Fruit fly (Drosophila melanogaster) whole organism, embryonic: ENCODE results near the gene neb.

ENCODE experiments used
- Atf3 ChIP-seq: fragments of 200-800 bp; sonication (Bioruptor generic); optimal IDR thresholded peaks from 3 replicates; lab custom pipeline; 2016; ENCODE audit warnings: missing biosample characterization, missing genetic modification characterization
- Bteb2 ChIP-seq: fragments of 200-800 bp; sonication (Bioruptor generic); optimal IDR thresholded peaks from 2 replicates; lab custom pipeline; 2016; ENCODE audit warnings: missing biosample characterization, missing genetic modification characterization
- CG10543 ChIP-seq: fragments of 200-800 bp; sonication (Bioruptor generic); optimal IDR thresholded peaks from 3 replicates; lab custom pipeline; 2017; ENCODE audit warnings: missing biosample characterization, mild to moderate bottlenecking, missing genetic modification characterization, moderate library complexity
- CG12659 ChIP-seq: fragments of 200-800 bp; sonication (Bioruptor generic); optimal IDR thresholded peaks from 3 replicates; lab custom pipeline; 2017; ENCODE audit warnings: mild to moderate bottlenecking, missing biosample characterization, missing genetic modification reagents, missing genetic modification characterization
- CG12769 ChIP-seq: fragments of 200-800 bp; sonication (Bioruptor generic); optimal IDR thresholded peaks from 2 replicates; lab custom pipeline; 2019; ENCODE audit warnings: missing biosample characterization, mild to moderate bottlenecking, missing genetic modification characterization, moderate library complexity
- CG16815 ChIP-seq: fragments of 200-800 bp; sonication (Bioruptor generic); optimal IDR thresholded peaks from 3 replicates; lab custom pipeline; 2017; ENCODE audit warnings: missing biosample characterization, mild to moderate bottlenecking, missing genetic modification characterization
- CG17802 ChIP-seq: fragments of 200-800 bp; sonication (Bioruptor generic); optimal IDR thresholded peaks from 2 replicates; lab custom pipeline; 2018; ENCODE audit warnings: missing biosample characterization, mild to moderate bottlenecking, missing genetic modification characterization, moderate library complexity
- CG18599 ChIP-seq: fragments of 200-800 bp; sonication (Bioruptor generic); optimal IDR thresholded peaks from 3 replicates; lab custom pipeline; 2017; ENCODE audit warnings: missing biosample characterization, missing genetic modification characterization, mild to moderate bottlenecking, moderate library complexity, missing genetic modification reagents
- CG2202 ChIP-seq: fragments of 200-800 bp; sonication (Bioruptor generic); optimal IDR thresholded peaks from 2 replicates; lab custom pipeline; 2018; ENCODE audit warnings: missing biosample characterization, mild to moderate bottlenecking, missing genetic modification characterization
- CG30403 ChIP-seq: fragments of 200-800 bp; sonication (Bioruptor generic); optimal IDR thresholded peaks from 3 replicates; lab custom pipeline; 2016; ENCODE audit warnings: missing biosample characterization, missing genetic modification characterization
- CG3065 ChIP-seq: fragments of 200-800 bp; sonication (Bioruptor generic); optimal IDR thresholded peaks from 2 replicates; lab custom pipeline; 2016; ENCODE audit warnings: missing biosample characterization, missing genetic modification characterization
- CG31441 ChIP-seq: fragments of 200-800 bp; sonication (Bioruptor generic); IDR thresholded peaks from 2 replicates; pipeline ENCODE4 v1.3.6; 2022; ENCODE audit warnings: missing biosample characterization, missing genetic modification characterization
- CG3726 ChIP-seq: fragments of 200-800 bp; sonication (Bioruptor generic); IDR thresholded peaks from 3 replicates; pipeline ENCODE4, ENCODE4 v1.3.6; 2022; ENCODE audit warnings: missing biosample characterization, missing genetic modification characterization
- CG3838 ChIP-seq: fragments of 200-800 bp; sonication (Bioruptor generic); optimal IDR thresholded peaks from 3 replicates; lab custom pipeline; 2016; ENCODE audit warnings: missing biosample characterization, missing genetic modification characterization
- CG4282 ChIP-seq: fragments of 200-800 bp; sonication (Bioruptor generic); optimal IDR thresholded peaks from 2 replicates; lab custom pipeline; 2016; ENCODE audit warnings: missing biosample characterization, missing genetic modification characterization
- CG43689 ChIP-seq: fragments of 200-800 bp; sonication (Bioruptor generic); IDR thresholded peaks from 2 replicates; pipeline ENCODE4 v1.3.6; 2022; ENCODE audit warnings: missing biosample characterization, missing genetic modification characterization
- CG4730 ChIP-seq: fragments of 200-800 bp; sonication (Bioruptor generic); IDR thresholded peaks from 2 replicates; pipeline ENCODE4 v1.3.6; 2022; ENCODE audit warnings: missing biosample characterization, missing genetic modification characterization
- CG7928 ChIP-seq: fragments of 200-800 bp; sonication (Bioruptor generic); optimal IDR thresholded peaks from 2 replicates; lab custom pipeline; 2017; ENCODE audit warnings: missing biosample characterization, mild to moderate bottlenecking, missing genetic modification characterization
- CG7963 ChIP-seq: fragments of 200-800 bp; sonication (Bioruptor generic); IDR thresholded peaks from 3 replicates; pipeline ENCODE4 v1.3.6; 2022; ENCODE audit warnings: missing biosample characterization, missing genetic modification characterization; ENCODE audit not compliant: partially characterized antibody
- CG9609 ChIP-seq: fragments of 200-800 bp; sonication (Bioruptor generic); optimal IDR thresholded peaks from 3 replicates; lab custom pipeline; 2016; ENCODE audit warnings: missing biosample characterization, missing genetic modification characterization
- CoRest ChIP-seq: fragments of 200-800 bp; sonication (Bioruptor generic); optimal IDR thresholded peaks from 3 replicates; lab custom pipeline; 2018; ENCODE audit warnings: missing biosample characterization, mild to moderate bottlenecking, missing genetic modification characterization, moderate library complexity
- Fer1 ChIP-seq: fragments of 200-800 bp; sonication (Bioruptor generic); optimal IDR thresholded peaks from 2 replicates; lab custom pipeline; 2017; ENCODE audit warnings: missing biosample characterization, mild to moderate bottlenecking, missing genetic modification characterization
- H15 ChIP-seq: fragments of 200-800 bp; sonication (Bioruptor generic); IDR thresholded peaks from 3 replicates; pipeline ENCODE4 v1.3.6; 2022; ENCODE audit warnings: missing biosample characterization, missing genetic modification characterization
- HLH54F ChIP-seq: fragments of 200-800 bp; sonication (Bioruptor generic); optimal IDR thresholded peaks from 3 replicates; lab custom pipeline; 2016; ENCODE audit warnings: missing biosample characterization, missing genetic modification characterization
- Hr39 ChIP-seq: fragments of >200 bp; optimal IDR thresholded peaks from 2 replicates; lab custom pipeline; 2017
- Hr51 ChIP-seq, 2 experiments: fragments of 200-800 bp; sonication (Bioruptor generic); optimal IDR thresholded peaks; 2 replicates in 1 of 2; 3 replicates in 1 of 2; lab custom pipeline; 2016 to 2018; ENCODE audit warnings: missing biosample characterization in 2 of 2, missing genetic modification characterization in 2 of 2, mild to moderate bottlenecking in 1 of 2, moderate library complexity in 1 of 2
- Jarid2 ChIP-seq: fragments of 200-800 bp; sonication (Bioruptor generic); optimal IDR thresholded peaks from 3 replicates; lab custom pipeline; 2017; ENCODE audit warnings: mild to moderate bottlenecking, missing biosample characterization, missing genetic modification reagents, missing genetic modification characterization
- Nf-YB ChIP-seq: fragments of 200-800 bp; sonication (Bioruptor generic); optimal IDR thresholded peaks from 3 replicates; lab custom pipeline; 2019; ENCODE audit warnings: missing biosample characterization, mild to moderate bottlenecking, missing genetic modification characterization, moderate library complexity
- Ptx1 ChIP-seq: fragments of 200-800 bp; sonication (Bioruptor generic); IDR thresholded peaks from 2 replicates; pipeline ENCODE4 v1.3.6; 2022; ENCODE audit warnings: missing biosample characterization, missing genetic modification characterization
- Rx ChIP-seq: fragments of 200-800 bp; sonication (Bioruptor generic); IDR thresholded peaks from 2 replicates; pipeline ENCODE4 v1.3.6; 2022; ENCODE audit warnings: missing biosample characterization, missing genetic modification characterization
- Tbp ChIP-seq: fragments of >200 bp; optimal IDR thresholded peaks from 2 replicates; lab custom pipeline; 2018; ENCODE audit warnings: missing biosample characterization, missing genetic modification characterization
- Vsx1 ChIP-seq: fragments of 200-800 bp; sonication (Bioruptor generic); optimal IDR thresholded peaks from 2 replicates; lab custom pipeline; 2017; ENCODE audit warnings: missing biosample characterization, mild to moderate bottlenecking, missing genetic modification characterization, missing genetic modification reagents
- az2 ChIP-seq: fragments of 200-800 bp; sonication (Bioruptor generic); optimal IDR thresholded peaks from 3 replicates; lab custom pipeline; 2016; ENCODE audit warnings: missing biosample characterization, missing genetic modification characterization
- cad ChIP-seq: fragments of >200 bp; optimal IDR thresholded peaks from 2 replicates; lab custom pipeline; 2017; ENCODE audit warnings: missing biosample characterization, missing genetic modification characterization
- da ChIP-seq: fragments of 200-800 bp; sonication (Bioruptor generic); optimal IDR thresholded peaks from 2 replicates; lab custom pipeline; 2016; ENCODE audit warnings: missing biosample characterization, missing genetic modification characterization
- dati ChIP-seq: fragments of 200-800 bp; sonication (Bioruptor generic); IDR thresholded peaks from 2 replicates; pipeline ENCODE4 v1.3.6; 2022; ENCODE audit warnings: missing biosample characterization, missing genetic modification characterization
- dimm ChIP-seq: fragments of 200-800 bp; sonication (Bioruptor generic); IDR thresholded peaks from 2 replicates; pipeline ENCODE4 v1.3.6; 2022; ENCODE audit warnings: missing biosample characterization, missing genetic modification characterization
- ewg ChIP-seq: fragments of 200-800 bp; sonication (Bioruptor generic); optimal IDR thresholded peaks from 3 replicates; lab custom pipeline; 2017; ENCODE audit warnings: mild to moderate bottlenecking, missing biosample characterization, missing genetic modification reagents, missing genetic modification characterization
- eyg ChIP-seq: fragments of 200-800 bp; sonication (Bioruptor generic); optimal IDR thresholded peaks from 3 replicates; lab custom pipeline; 2016; ENCODE audit warnings: missing biosample characterization, missing genetic modification characterization
- gce ChIP-seq: fragments of 200-800 bp; sonication (Bioruptor generic); IDR thresholded peaks from 3 replicates; pipeline ENCODE4 v1.3.6; 2022; ENCODE audit warnings: missing biosample characterization, missing genetic modification characterization
- her ChIP-seq: fragments of 200-800 bp; sonication (Bioruptor generic); optimal IDR thresholded peaks from 2 replicates; lab custom pipeline; 2016; ENCODE audit warnings: missing biosample characterization, missing genetic modification characterization
- kah ChIP-seq: fragments of 200-800 bp; sonication (Bioruptor generic); optimal IDR thresholded peaks from 2 replicates; lab custom pipeline; 2018; ENCODE audit warnings: missing biosample characterization, mild to moderate bottlenecking, missing genetic modification characterization
- knrl ChIP-seq: fragments of 200-800 bp; sonication (Bioruptor generic); IDR thresholded peaks from 3 replicates; pipeline ENCODE4 v1.3.6; 2022; ENCODE audit warnings: missing biosample characterization, missing genetic modification characterization; ENCODE audit not compliant: partially characterized antibody
- lov ChIP-seq, 2 experiments: fragments of 200-800 bp in 1 of 2; fragments of >200 bp in 1 of 2; sonication (Bioruptor generic) in 1 of 2; IDR thresholded peaks in 1 of 2; optimal IDR thresholded peaks in 1 of 2; 2 replicates in 1 of 2; 3 replicates in 1 of 2; pipeline versions ENCODE4 v1.3.6 to Lab custom; 2017 to 2022; ENCODE audit warnings: missing biosample characterization in 1 of 2, missing genetic modification characterization in 1 of 2
- oc ChIP-seq: fragments of 200-800 bp; sonication (Bioruptor generic); optimal IDR thresholded peaks from 2 replicates; lab custom pipeline; 2018; ENCODE audit warnings: missing biosample characterization, mild to moderate bottlenecking, missing genetic modification characterization, moderate library complexity
- sna ChIP-seq: fragments of 200-800 bp; sonication (Bioruptor generic); IDR thresholded peaks from 2 replicates; pipeline ENCODE4 v1.3.6; 2022; ENCODE audit warnings: missing biosample characterization, missing genetic modification characterization; ENCODE audit not compliant: partially characterized antibody
- stc ChIP-seq: fragments of 200-800 bp; sonication (Bioruptor generic); IDR thresholded peaks from 2 replicates; pipeline ENCODE4 v1.3.6; 2022; ENCODE audit warnings: missing biosample characterization, missing genetic modification characterization
- tin ChIP-seq: fragments of 200-800 bp; sonication (Bioruptor generic); optimal IDR thresholded peaks from 3 replicates; lab custom pipeline; 2016; ENCODE audit warnings: missing biosample characterization, missing genetic modification characterization

Gene neb

dm6 chr2L:20120388-20121232 is 45.1 kb downstream of the neb start (continued):
- TF ChIP-seq her (GFP tag; lab: Kevin White, UChicago): peak; percentile 89
- peak; percentile 80 for TF ChIP-seq CG4282 (GFP tag; lab: Kevin White, UChicago)
- TF ChIP-seq Vsx1 (GFP tag; lab: Kevin White, UChicago): peak; percentile 13
- peak; percentile 69 for TF ChIP-seq Bteb2 (GFP tag; lab: Kevin White, UChicago)
- peak; percentile 84 for TF ChIP-seq dati
- TF ChIP-seq sna (GFP tag; lab: Robert Waterston, UW): peak; percentile 84
- TF ChIP-seq HLH54F (GFP tag; lab: Kevin White, UChicago): peak; percentile 87
- TF ChIP-seq Nf-YB (GFP tag; lab: Kevin White, UChicago): peak; percentile 42
- peak; percentile 92 for TF ChIP-seq CG3726 (GFP tag; lab: Robert Waterston, UW)
- peak; percentile 70 for TF ChIP-seq CG3065 (GFP tag; lab: Kevin White, UChicago)
- TF ChIP-seq Atf3 (GFP tag; lab: Kevin White, UChicago): peak; percentile 91
- TF ChIP-seq CG2202 (tag; lab: Kevin White, UChicago): peak; percentile 47
- TF ChIP-seq CG16815: peak; percentile 92
- TF ChIP-seq Fer1 (GFP tag; lab: Kevin White, UChicago): peak; percentile 49
- TF ChIP-seq tin (GFP tag; lab: Kevin White, UChicago): peak; percentile 97
- no peak for TF ChIP-seq oc (tag; lab: Kevin White, UChicago)
- TF ChIP-seq dimm (GFP tag; lab: Robert Waterston, UW): peak; percentile 80
- TF ChIP-seq lov (optimal IDR thresholded peaks at IDR 0.05; lab: Kevin White, UChicago): no peak
- peak; percentile 92 for TF ChIP-seq lov (GFP tag; IDR thresholded peaks at IDR 0.05; lab: Robert Waterston, UW)
- TF ChIP-seq knrl: peak; percentile 75
- peak; percentile 95 for TF ChIP-seq az2 (GFP tag; lab: Kevin White, UChicago)
- TF ChIP-seq da (GFP tag; lab: Kevin White, UChicago): peak; percentile 90
- peak; percentile 20 for TF ChIP-seq Tbp (GFP tag; lab: Kevin White, UChicago)
- TF ChIP-seq ewg (GFP tag; lab: Kevin White, UChicago): peak; percentile 67
- TF ChIP-seq CG18599 (GFP tag; lab: Kevin White, UChicago): peak; percentile 74
- peak; percentile 74 to 89 for TF ChIP-seq Hr51 (GFP tag; optimal IDR thresholded peaks at IDR 0.05; lab: Kevin White, UChicago)
- TF ChIP-seq H15 (GFP tag; lab: Robert Waterston, UW): peak; percentile 95
- TF ChIP-seq CG4730 (GFP tag; lab: Robert Waterston, UW): peak; percentile 93
- TF ChIP-seq Rx: peak; percentile 92
- TF ChIP-seq Hr39 (lab: Kevin White, UChicago): no peak
- TF ChIP-seq CG43689 (GFP tag; lab: Robert Waterston, UW): peak; percentile 60
- TF ChIP-seq CG12769: peak; percentile 81
- TF ChIP-seq Ptx1 (GFP tag; lab: Robert Waterston, UW): peak; percentile 96
- no peak for TF ChIP-seq CG7928
- peak; percentile 72 for TF ChIP-seq CG17802 (tag; lab: Kevin White, UChicago)
- TF ChIP-seq CG7963 (GFP tag; lab: Robert Waterston, UW): peak; percentile 61; the same call in 2 of the 3 replicates
- peak; percentile 83; the same call in 2 of the 3 replicates for TF ChIP-seq gce (GFP tag; lab: Robert Waterston, UW)
- TF ChIP-seq Jarid2: peak; percentile 41
- peak; percentile 29 for TF ChIP-seq CG10543
- peak; percentile 83 for TF ChIP-seq CG31441 (GFP tag; lab: Robert Waterston, UW)
- TF ChIP-seq CG3838: peak; percentile 41
- TF ChIP-seq kah (GFP tag; lab: Kevin White, UChicago): no peak
- TF ChIP-seq CG30403 (GFP tag; lab: Kevin White, UChicago): peak; percentile 94
- TF ChIP-seq eyg (GFP tag; lab: Kevin White, UChicago): peak; percentile 87
- peak; percentile 75 for TF ChIP-seq CoRest (tag; lab: Kevin White, UChicago)
- peak; percentile 93 for TF ChIP-seq CG9609
- peak; percentile 60 for TF ChIP-seq CG12659 (GFP tag; lab: Kevin White, UChicago)
- TF ChIP-seq stc (GFP tag; lab: Robert Waterston, UW): no peak; the same call in 1 of the 2 replicates
- TF ChIP-seq cad (GFP tag; lab: Kevin White, UChicago): no peak
